Fruit fly (Drosophila melanogaster) whole organism, pupa: ENCODE data around the gene CG10749.

ENCODE experiments used
- CG10348 ChIP-seq: fragments of 200-800 bp; sonication (Bioruptor generic); IDR thresholded peaks from 2 replicates; pipeline ENCODE4 v1.3.6; 2022; ENCODE audit warnings: missing biosample characterization, missing genetic modification characterization
- CG12605 ChIP-seq: fragments of 200-800 bp; sonication (Bioruptor generic); IDR thresholded peaks from 2 replicates; pipeline ENCODE4 v1.3.6; 2022; ENCODE audit warnings: missing biosample characterization, missing genetic modification characterization
- CG13204 ChIP-seq: fragments of 200-800 bp; sonication (Bioruptor generic); optimal IDR thresholded peaks from 2 replicates; lab custom pipeline; 2018; ENCODE audit warnings: missing biosample characterization, mild to moderate bottlenecking, missing genetic modification characterization, moderate library complexity
- CG14655 ChIP-seq: fragments of 200-800 bp; sonication (Bioruptor generic); optimal IDR thresholded peaks from 3 replicates; lab custom pipeline; 2017; ENCODE audit warnings: mild to moderate bottlenecking, missing biosample characterization, missing genetic modification reagents, missing genetic modification characterization
- CG15710 ChIP-seq: fragments of 200-800 bp; sonication (Bioruptor generic); optimal IDR thresholded peaks from 2 replicates; lab custom pipeline; 2018; ENCODE audit warnings: missing biosample characterization, mild to moderate bottlenecking, missing genetic modification characterization, moderate library complexity
- CG17806 ChIP-seq: fragments of 200-800 bp; sonication (Bioruptor generic); optimal IDR thresholded peaks from 2 replicates; lab custom pipeline; 2018; ENCODE audit warnings: missing biosample characterization, mild to moderate bottlenecking, missing genetic modification characterization, moderate library complexity
- CG32121 ChIP-seq: fragments of 200-800 bp; sonication (Bioruptor generic); IDR thresholded peaks from 2 replicates; pipeline ENCODE4 v1.3.6; 2022; ENCODE audit warnings: missing biosample characterization, missing genetic modification characterization
- CG34367 ChIP-seq: fragments of 200-800 bp; sonication (Bioruptor generic); optimal IDR thresholded peaks from 2 replicates; lab custom pipeline; 2018; ENCODE audit warnings: missing biosample characterization, mild to moderate bottlenecking, missing genetic modification characterization
- CG4496 ChIP-seq: fragments of 200-800 bp; sonication (Bioruptor generic); IDR thresholded peaks from 3 replicates; pipeline ENCODE4 v1.3.6; 2022; ENCODE audit warnings: missing biosample characterization, missing genetic modification characterization
- CG8159 ChIP-seq: fragments of 200-800 bp; sonication (Bioruptor generic); optimal IDR thresholded peaks from 3 replicates; lab custom pipeline; 2018; ENCODE audit warnings: missing biosample characterization, mild to moderate bottlenecking, missing genetic modification characterization, moderate library complexity
- CG8301 ChIP-seq: fragments of 200-800 bp; sonication (Bioruptor generic); optimal IDR thresholded peaks from 2 replicates; lab custom pipeline; 2018; ENCODE audit warnings: missing biosample characterization, mild to moderate bottlenecking, missing genetic modification characterization
- CG9948 ChIP-seq: fragments of 200-800 bp; sonication (Bioruptor generic); optimal IDR thresholded peaks from 2 replicates; lab custom pipeline; 2018; ENCODE audit warnings: missing biosample characterization, mild to moderate bottlenecking, missing genetic modification characterization, moderate library complexity
- D1 ChIP-seq: fragments of 200-800 bp; sonication (Bioruptor generic); optimal IDR thresholded peaks from 2 replicates; lab custom pipeline; 2018; ENCODE audit warnings: missing biosample characterization, mild to moderate bottlenecking, missing genetic modification characterization, moderate library complexity
- EcR ChIP-seq: fragments of 200-800 bp; sonication (Bioruptor generic); optimal IDR thresholded peaks from 3 replicates; lab custom pipeline; 2019; ENCODE audit warnings: missing biosample characterization, missing genetic modification characterization, mild to moderate bottlenecking, moderate library complexity, missing genetic modification reagents
- Ets98B ChIP-seq: fragments of 200-800 bp; sonication (Bioruptor generic); IDR thresholded peaks from 2 replicates; pipeline ENCODE4 v1.3.6; 2022; ENCODE audit warnings: missing biosample characterization, missing genetic modification characterization
- Pif1A ChIP-seq: fragments of 200-800 bp; sonication (Bioruptor generic); optimal IDR thresholded peaks from 3 replicates; lab custom pipeline; 2016; ENCODE audit warnings: missing biosample characterization, missing genetic modification characterization
- Pif1B ChIP-seq: fragments of 200-800 bp; sonication (Bioruptor generic); optimal IDR thresholded peaks from 3 replicates; lab custom pipeline; 2016; ENCODE audit warnings: missing biosample characterization, missing genetic modification characterization
- Snoo ChIP-seq: fragments of 200-800 bp; sonication (Bioruptor generic); optimal IDR thresholded peaks from 3 replicates; lab custom pipeline; 2017; ENCODE audit warnings: missing biosample characterization, mild to moderate bottlenecking, missing genetic modification characterization, inconsistent platforms
- fd96Ca ChIP-seq: fragments of 200-800 bp; sonication (Bioruptor generic); IDR thresholded peaks from 3 replicates; pipeline ENCODE4 v1.3.6; 2022; ENCODE audit warnings: missing biosample characterization, missing genetic modification characterization
- gl ChIP-seq: fragments of 200-800 bp; sonication (Bioruptor generic); optimal IDR thresholded peaks from 2 replicates; lab custom pipeline; 2018; ENCODE audit warnings: missing biosample characterization, mild to moderate bottlenecking, missing genetic modification characterization
- rn ChIP-seq: fragments of 200-800 bp; sonication (Bioruptor generic); IDR thresholded peaks from 2 replicates; pipeline ENCODE4 v1.3.6; 2022; ENCODE audit warnings: missing biosample characterization, missing genetic modification characterization

The CG10749 gene

DNA sequence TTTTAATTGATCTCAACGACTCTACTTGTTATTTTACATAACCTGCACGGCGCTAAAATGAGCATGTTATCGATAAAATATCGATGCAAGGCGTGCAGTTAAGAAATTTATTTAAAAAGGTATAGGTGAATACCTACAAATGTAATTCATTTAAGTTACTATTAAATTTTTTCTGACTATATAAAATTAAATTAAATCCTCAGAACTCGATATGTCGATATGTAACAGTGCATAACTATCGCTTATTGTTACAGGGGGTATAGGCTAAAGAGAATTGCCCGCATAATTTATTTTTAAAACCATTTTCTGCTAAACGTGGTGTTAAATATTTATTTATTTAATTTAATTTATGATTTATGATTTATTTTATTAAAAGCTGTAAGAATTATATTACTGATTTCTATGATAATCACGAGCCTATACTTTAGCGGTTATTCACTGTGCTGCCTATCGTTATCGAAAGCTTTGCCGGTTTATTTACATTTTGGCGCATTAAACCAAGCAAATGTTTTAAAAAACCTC lies 45.6 kb downstream of the CG10749 start, which contains the start of the genes mRpL20 and Icmt:
Gene mRpL20, minus strand, starts transcription at position 65 of the 522 bp plus-strand sequence.
Gene Icmt, plus strand, starts transcription at position 464 of the 522 bp plus-strand sequence.
- peak; percentile 97 for TF ChIP-seq Snoo (tag; lab: Kevin White, UChicago)
- TF ChIP-seq CG8301 (tag; lab: Kevin White, UChicago), result peak; percentile 83
- peak; percentile 66; the same call in 1 of the 3 replicates for TF ChIP-seq fd96Ca (GFP tag; lab: Robert Waterston, UW)
- TF ChIP-seq D1, result peak; percentile 72
- TF ChIP-seq Pif1A, result peak; percentile 82
- TF ChIP-seq Ets98B, result peak; percentile 94
- TF ChIP-seq CG9948 (tag; lab: Kevin White, UChicago), result peak; percentile 88
- peak; percentile 98 for TF ChIP-seq CG15710 (tag; lab: Kevin White, UChicago)
- peak; percentile 93 for TF ChIP-seq CG34367 (tag; lab: Kevin White, UChicago)
- peak; percentile 97 for TF ChIP-seq CG12605 (GFP tag; lab: Robert Waterston, UW)
- TF ChIP-seq CG17806 (tag; lab: Kevin White, UChicago), result peak; percentile 87
- peak; percentile 88 for TF ChIP-seq CG14655 (GFP tag; lab: Kevin White, UChicago)
- TF ChIP-seq CG32121 (GFP tag; lab: Robert Waterston, UW), result peak; percentile 98
- TF ChIP-seq gl (tag; lab: Kevin White, UChicago), result peak; percentile 41
- peak; percentile 90 for TF ChIP-seq CG8159 (tag; lab: Kevin White, UChicago)
- peak; percentile 98 for TF ChIP-seq CG4496 (GFP tag; lab: Robert Waterston, UW)
- TF ChIP-seq EcR (GFP tag; lab: Kevin White, UChicago), result peak; percentile 38
- peak; percentile 74 for TF ChIP-seq CG13204 (GFP tag; lab: Kevin White, UChicago)
- peak; percentile 82 for TF ChIP-seq CG10348 (GFP tag; lab: Robert Waterston, UW)
- TF ChIP-seq rn (GFP tag; lab: Robert Waterston, UW), result peak; percentile 90
- peak; percentile 82 for TF ChIP-seq Pif1B (GFP tag; lab: Kevin White, UChicago)
- TF ChIP-seq, all 21 proteins: peak for 21

dm6 chr3L:13019249-13019956 lies 47.1 kb downstream of the CG10749 start:
- TF ChIP-seq CG34367 (tag; lab: Kevin White, UChicago), result no peak
- TF ChIP-seq rn (GFP tag; lab: Robert Waterston, UW), result no peak
- no peak for TF ChIP-seq CG15710 (tag; lab: Kevin White, UChicago)
- TF ChIP-seq CG8159 (tag; lab: Kevin White, UChicago), result no peak
- no peak for TF ChIP-seq CG13204 (GFP tag; lab: Kevin White, UChicago)
- TF ChIP-seq fd96Ca (GFP tag; lab: Robert Waterston, UW), result no peak
- TF ChIP-seq CG14655 (GFP tag; lab: Kevin White, UChicago), result no peak
- TF ChIP-seq CG9948 (tag; lab: Kevin White, UChicago), result no peak
- TF ChIP-seq CG10348 (GFP tag; lab: Robert Waterston, UW), result no peak
- no peak for TF ChIP-seq Ets98B
- TF ChIP-seq CG17806 (tag; lab: Kevin White, UChicago), result no peak
- no peak for TF ChIP-seq D1
- TF ChIP-seq Snoo (tag; lab: Kevin White, UChicago), result no peak
- TF ChIP-seq CG8301 (tag; lab: Kevin White, UChicago), result no peak
- no peak for TF ChIP-seq Pif1B (GFP tag; lab: Kevin White, UChicago)
- no peak for TF ChIP-seq CG12605 (GFP tag; lab: Robert Waterston, UW)

dm6 chr3L:13021727-13022126 lies 49.5 kb downstream of the CG10749 start:
- TF ChIP-seq CG17806 (tag; lab: Kevin White, UChicago) (peak; percentile 11), CG8301 (tag; lab: Kevin White, UChicago) (no peak), D1 (no peak), Pif1A (peak; percentile 7), CG12605 (GFP tag; lab: Robert Waterston, UW) (no peak), CG14655 (GFP tag; lab: Kevin White, UChicago) (no peak), EcR (GFP tag; lab: Kevin White, UChicago) (peak; percentile 13), Ets98B (no peak), CG4496 (GFP tag; lab: Robert Waterston, UW) (peak; percentile 56; the same call in 1 of the 3 replicates), fd96Ca (GFP tag; lab: Robert Waterston, UW) (no peak), Snoo (tag; lab: Kevin White, UChicago) (peak; percentile 58)
- TF ChIP-seq, all 21 proteins: peak for 5

DNA sequence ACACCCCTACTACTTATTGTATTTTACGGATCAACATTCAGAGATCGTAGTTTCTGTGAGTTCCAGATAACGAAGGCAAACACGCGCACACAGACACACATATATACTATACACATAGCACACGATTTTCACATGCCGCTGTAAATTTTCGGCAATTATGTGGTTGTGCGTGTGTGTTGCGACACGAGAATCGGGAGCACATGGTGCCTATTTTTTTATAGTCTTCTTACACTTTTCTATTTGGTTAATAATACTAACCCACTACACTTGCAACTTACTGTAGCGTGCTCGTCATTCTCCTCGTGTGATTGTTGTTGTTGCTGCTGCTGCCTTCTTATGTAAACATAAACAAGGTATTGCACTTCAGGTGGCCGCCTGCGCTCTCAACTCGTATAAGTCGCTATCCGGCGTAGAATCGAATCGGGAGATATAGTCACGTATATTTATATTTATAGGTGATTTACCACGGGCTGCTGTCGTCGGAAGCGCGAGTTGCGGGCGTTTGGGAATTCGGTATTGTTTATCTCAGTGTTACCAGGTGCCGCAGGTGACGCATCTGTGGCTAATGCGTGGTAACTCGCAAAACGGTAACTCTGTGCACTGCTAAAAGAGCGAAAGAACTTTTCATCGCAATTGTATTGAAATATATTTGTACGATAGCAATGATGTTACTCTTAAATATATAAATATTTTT lies 50.0 kb downstream of the CG10749 start, which contains the start of gene Adk2:
Gene Adk2, minus strand, starts transcription at position 529 of the 694 bp plus-strand sequence.
- peak; percentile 55; the same call in 2 of the 3 replicates for TF ChIP-seq fd96Ca (GFP tag; lab: Robert Waterston, UW)
- TF ChIP-seq CG32121 (GFP tag; lab: Robert Waterston, UW), result peak; percentile 65; the same call in 1 of the 2 replicates
- peak; percentile 37; the same call in 1 of the 2 replicates for TF ChIP-seq CG12605 (GFP tag; lab: Robert Waterston, UW)
- TF ChIP-seq CG4496 (GFP tag; lab: Robert Waterston, UW), result 0 out of 3 replicates have a peak, but pooled peaks have one; percentile 43
- TF ChIP-seq Snoo (tag; lab: Kevin White, UChicago), result peak; percentile 1
- no peak for TF ChIP-seq CG9948 (tag; lab: Kevin White, UChicago)
- TF ChIP-seq Ets98B, result peak; percentile 43
- no peak for TF ChIP-seq gl (tag; lab: Kevin White, UChicago)
